Worm (Caenorhabditis elegans): ENCODE measurements around the gene C24D10.5.

C24D10.5 gene

ce11 chrIV:5111533-5111932 lies 38.4 kb upstream of the C24D10.5 start, which contains the start of gene AC7.3:
Gene AC7.3 (plus strand): TSS chrIV:5111833.
- TF ChIP-seq nhr-10 (tag; optimal IDR thresholded peaks at IDR 0.05) (no peak), ztf-4 (tag; optimal IDR thresholded peaks at IDR 0.05) (no peak), nhr-25 (tag; optimal IDR thresholded peaks at IDR 0.05) (no peak), snpc-4 (tag; optimal IDR thresholded peaks at IDR 0.05) (no peak), ama-1 (optimal IDR thresholded peaks at IDR 0.05) (no peak), unc-39 (tag; optimal IDR thresholded peaks at IDR 0.05) (no peak)

ce11 chrIV:5121995-5122394 lies 27.9 kb upstream of the C24D10.5 start, which contains the start of gene tkr-3:
Gene tkr-3 (minus strand): TSS chrIV:5122095.
- TF ChIP-seq egl-27 (tag; optimal IDR thresholded peaks at IDR 0.05) (no peak), aly-2 (tag; optimal IDR thresholded peaks at IDR 0.05) (no peak), lsy-2 (tag; optimal IDR thresholded peaks at IDR 0.05) (no peak), nhr-12 (tag; optimal IDR thresholded peaks at IDR 0.05) (no peak), dmd-4 (tag; optimal IDR thresholded peaks at IDR 0.05) (no peak), ztf-11 (tag; optimal IDR thresholded peaks at IDR 0.05) (no peak)

ce11 chrIV:5131781-5132180 lies 18.1 kb upstream of the C24D10.5 start:
- TF ChIP-seq nhr-6 (tag; optimal IDR thresholded peaks at IDR 0.05) (no peak), fos-1 (tag; optimal IDR thresholded peaks at IDR 0.05) (peak; percentile 45)

ce11 chrIV:5133791-5134370 lies 16.0 kb upstream of the C24D10.5 start:
- TF ChIP-seq egl-27 (tag; optimal IDR thresholded peaks at IDR 0.05) (no peak), ztf-11 (tag; optimal IDR thresholded peaks at IDR 0.05) (no peak), nhr-129 (tag; optimal IDR thresholded peaks at IDR 0.05) (peak; percentile 24), blmp-1 (tag; optimal IDR thresholded peaks at IDR 0.05; ENCODE audit: insufficient read depth) (peak; percentile 79), ceh-82 (tag; optimal IDR thresholded peaks at IDR 0.05) (no peak), alr-1 (tag; optimal IDR thresholded peaks at IDR 0.05) (no peak), aly-2 (tag; optimal IDR thresholded peaks at IDR 0.05) (no peak), fos-1 (tag; optimal IDR thresholded peaks at IDR 0.05) (peak; percentile 91), snpc-4 (tag; optimal IDR thresholded peaks at IDR 0.05) (no peak), mdl-1 (tag; optimal IDR thresholded peaks at IDR 0.05) (no peak), crh-2 (tag; optimal IDR thresholded peaks at IDR 0.05) (peak; percentile 33), ZK546.5 (tag; optimal IDR thresholded peaks at IDR 0.05) (no peak), lin-11 (tag; optimal IDR thresholded peaks at IDR 0.05) (no peak), nhr-12 (tag; optimal IDR thresholded peaks at IDR 0.05) (no peak), nhr-23 (tag; optimal IDR thresholded peaks at IDR 0.05) (no peak), ztf-1 (GFP tag; conservative IDR thresholded peaks at IDR 0.05) (no peak), elt-3 (tag; optimal IDR thresholded peaks at IDR 0.05) (no peak), nhr-77 (tag; optimal IDR thresholded peaks at IDR 0.05) (no peak), ztf-4 (tag; optimal IDR thresholded peaks at IDR 0.05) (no peak), nhr-237 (tag; optimal IDR thresholded peaks at IDR 0.05) (no peak), mab-5 (tag; optimal IDR thresholded peaks at IDR 0.05) (no peak), C34F6.9 (tag; optimal IDR thresholded peaks at IDR 0.05) (peak; percentile 41), sma-3 (GFP tag; optimal IDR thresholded peaks at IDR 0.05) (peak; percentile 27), skn-1 (tag; optimal IDR thresholded peaks at IDR 0.05) (no peak), nhr-10 (tag; optimal IDR thresholded peaks at IDR 0.05) (no peak), dmd-4 (tag; optimal IDR thresholded peaks at IDR 0.05) (no peak), unc-39 (tag; optimal IDR thresholded peaks at IDR 0.05) (no peak), ama-1 (optimal IDR thresholded peaks at IDR 0.05) (no peak), peb-1 (tag; optimal IDR thresholded peaks at IDR 0.05) (no peak), gmeb-1 (tag; optimal IDR thresholded peaks at IDR 0.05) (no peak), R02D3.7 (tag; optimal IDR thresholded peaks at IDR 0.05) (no peak), lin-13 (GFP tag; optimal IDR thresholded peaks at IDR 0.05) (no peak), zag-1 (tag; optimal IDR thresholded peaks at IDR 0.05) (peak; percentile 7), lsy-2 (tag; optimal IDR thresholded peaks at IDR 0.05) (peak in 1 of 2 experiments; percentile 44), unc-62 (GFP tag; optimal IDR thresholded peaks at IDR 0.05) (no peak), elt-1 (tag; optimal IDR thresholded peaks at IDR 0.05) (no peak), sma-9 (GFP tag; optimal IDR thresholded peaks at IDR 0.05) (peak; percentile 26), sma-9 (tag; optimal IDR thresholded peaks at IDR 0.05) (no peak), sem-4 (tag; optimal IDR thresholded peaks at IDR 0.05) (no peak), unc-55 (GFP tag; optimal IDR thresholded peaks at IDR 0.05) (peak; percentile 49), Y55F3AM.14 (GFP tag; optimal IDR thresholded peaks at IDR 0.05) (no peak), nhr-25 (tag; optimal IDR thresholded peaks at IDR 0.05) (no peak), F13H6.1 (tag; optimal IDR thresholded peaks at IDR 0.05) (peak; percentile 41), nhr-11 (tag; optimal IDR thresholded peaks at IDR 0.05) (no peak), ceh-16 (tag; optimal IDR thresholded peaks at IDR 0.05) (no peak), nhr-6 (tag; optimal IDR thresholded peaks at IDR 0.05) (no peak), mbf-1 (tag; optimal IDR thresholded peaks at IDR 0.05) (no peak)

Data from whole organism, L2 larva.